Fruit fly (Drosophila melanogaster): ENCODE data around the gene CG3708.

dm6 chrX:932166-932565 lies 2.3 kb upstream of the CG3708 start, which contains the start of the genes CG32815 and CG3706:
- no peak for TF ChIP-seq ap (GFP tag; IDR thresholded peaks at IDR 0.05)
- TF ChIP-seq CG7745 (tag; optimal IDR thresholded peaks at IDR 0.05), result no peak
- TF ChIP-seq Nf-YC (tag; optimal IDR thresholded peaks at IDR 0.05), result no peak
- no peak for TF ChIP-seq exex (tag; optimal IDR thresholded peaks at IDR 0.05)
- TF ChIP-seq gsb (GFP tag; IDR thresholded peaks at IDR 0.05), result no peak
- TF ChIP-seq otp (GFP tag; IDR thresholded peaks at IDR 0.05), result no peak
- no peak for TF ChIP-seq crp (GFP tag; optimal IDR thresholded peaks at IDR 0.05)
- no peak for TF ChIP-seq CG11247 (GFP tag; IDR thresholded peaks at IDR 0.05)
- TF ChIP-seq Sox100B (GFP tag; optimal IDR thresholded peaks at IDR 0.05), result no peak
- TF ChIP-seq nerfin-1 (tag; optimal IDR thresholded peaks at IDR 0.05), result no peak
- TF ChIP-seq p53 (GFP tag; optimal IDR thresholded peaks at IDR 0.05), result no peak
- no peak for TF ChIP-seq CG31441 (GFP tag; IDR thresholded peaks at IDR 0.05)
